Worm (Caenorhabditis elegans): ENCODE results near the gene mec-15.

mec-15 gene

ce11 chrII:10239595-10239994 is at the start of gene mec-15:
TSS of gene mec-15 (minus strand) at chrII:10239695.
- TF ChIP-seq unc-42 (tag; optimal IDR thresholded peaks at IDR 0.05) (no peak), K02D7.2 (tag; optimal IDR thresholded peaks at IDR 0.05) (no peak), elt-2 (tag; optimal IDR thresholded peaks at IDR 0.05) (no peak), pax-1 (tag; optimal IDR thresholded peaks at IDR 0.05) (no peak), hlh-13 (GFP tag; optimal IDR thresholded peaks at IDR 0.05) (no peak), eyg-1 (tag; optimal IDR thresholded peaks at IDR 0.05) (no peak), fkh-6 (tag; optimal IDR thresholded peaks at IDR 0.05) (no peak), hlh-30 (tag; optimal IDR thresholded peaks at IDR 0.05; ENCODE audit: insufficient read depth) (no peak), sox-4 (tag; optimal IDR thresholded peaks at IDR 0.05) (no peak)

ce11 chrII:10288926-10289325 is 49.4 kb upstream of the mec-15 start:
- TF ChIP-seq gmeb-2 (tag; optimal IDR thresholded peaks at IDR 0.05) (no peak), tbx-7 (tag; optimal IDR thresholded peaks at IDR 0.05) (no peak), ahr-1 (tag; optimal IDR thresholded peaks at IDR 0.05) (no peak), K02D7.2 (tag; optimal IDR thresholded peaks at IDR 0.05) (no peak), ceh-22 (tag; optimal IDR thresholded peaks at IDR 0.05) (no peak), ceh-30 (tag; optimal IDR thresholded peaks at IDR 0.05) (no peak), pag-3 (tag; optimal IDR thresholded peaks at IDR 0.05; ENCODE audit: borderline replicate concordance) (no peak), nfya-1 (tag; optimal IDR thresholded peaks at IDR 0.05) (no peak), hlh-6 (tag; optimal IDR thresholded peaks at IDR 0.05) (no peak), fax-1 (tag; optimal IDR thresholded peaks at IDR 0.05) (no peak), rnt-1 (tag; optimal IDR thresholded peaks at IDR 0.05) (no peak), tbx-2 (tag; optimal IDR thresholded peaks at IDR 0.05) (no peak), ceh-24 (tag; optimal IDR thresholded peaks at IDR 0.05) (no peak), hlh-15 (tag; optimal IDR thresholded peaks at IDR 0.05) (no peak)

ce11 chrII:10284991-10285390 is 45.5 kb upstream of the mec-15 start:
- TF ChIP-seq ceh-2 (tag; optimal IDR thresholded peaks at IDR 0.05), result no peak
- TF ChIP-seq lim-6 (tag; optimal IDR thresholded peaks at IDR 0.05), result no peak
- TF ChIP-seq F13H6.1 (tag; optimal IDR thresholded peaks at IDR 0.05), result no peak
- TF ChIP-seq pha-4 (tag; optimal IDR thresholded peaks at IDR 0.05), result no peak
- TF ChIP-seq nhr-11 (tag; optimal IDR thresholded peaks at IDR 0.05), result no peak
- TF ChIP-seq pax-1 (tag; optimal IDR thresholded peaks at IDR 0.05), result no peak
- TF ChIP-seq ceh-9 (tag; optimal IDR thresholded peaks at IDR 0.05), result no peak

ce11 chrII:10283145-10283544 is 43.6 kb upstream of the mec-15 start:
- TF ChIP-seq nfya-1 (tag; optimal IDR thresholded peaks at IDR 0.05) (no peak), pat-9 (tag; optimal IDR thresholded peaks at IDR 0.05) (no peak), C08G9.2 (tag; optimal IDR thresholded peaks at IDR 0.05) (no peak), odd-2 (tag; optimal IDR thresholded peaks at IDR 0.05) (no peak), hlh-6 (tag; optimal IDR thresholded peaks at IDR 0.05) (no peak), C38D4.7 (GFP tag; optimal IDR thresholded peaks at IDR 0.05) (no peak), ceh-22 (tag; optimal IDR thresholded peaks at IDR 0.05) (no peak)

ce11 chrII:10281674-10282073 is 42.2 kb upstream of the mec-15 start:
- TF ChIP-seq ceh-2 (tag; optimal IDR thresholded peaks at IDR 0.05) (no peak), dmd-4 (tag; optimal IDR thresholded peaks at IDR 0.05; ENCODE audit: borderline replicate concordance) (no peak), unc-3 (GFP tag; conservative IDR thresholded peaks at IDR 0.05) (no peak), unc-3 (tag; optimal IDR thresholded peaks at IDR 0.05) (no peak), ref-2 (tag; optimal IDR thresholded peaks at IDR 0.05) (no peak), T23F11.4 (GFP tag; optimal IDR thresholded peaks at IDR 0.05) (no peak), sox-2 (GFP tag; IDR thresholded peaks at IDR 0.05) (no peak), ceh-14 (tag; optimal IDR thresholded peaks at IDR 0.05) (no peak), Y22D7AL.16 (tag; optimal IDR thresholded peaks at IDR 0.05) (no peak), ceh-30 (tag; optimal IDR thresholded peaks at IDR 0.05) (no peak), K09A11.1 (tag; optimal IDR thresholded peaks at IDR 0.05; ENCODE audit: insufficient read depth) (no peak), hlh-6 (tag; optimal IDR thresholded peaks at IDR 0.05) (no peak), tbx-7 (tag; optimal IDR thresholded peaks at IDR 0.05) (no peak), nhr-11 (tag; optimal IDR thresholded peaks at IDR 0.05) (no peak), ets-4 (tag; optimal IDR thresholded peaks at IDR 0.05) (no peak), mec-3 (tag; optimal IDR thresholded peaks at IDR 0.05; ENCODE audit: borderline replicate concordance) (no peak), eyg-1 (tag; optimal IDR thresholded peaks at IDR 0.05) (no peak)

Data from whole organism, late embryonic.